Fruit fly (Drosophila melanogaster) whole organism, embryonic: ENCODE data around the gene CG8774.

Experiments
- BEAF-32 ChIP-seq: fragments of 200-800 bp; sonication (Bioruptor generic); optimal IDR thresholded peaks from 3 replicates; lab custom pipeline; 2017; ENCODE audit warnings: missing biosample characterization, missing genetic modification characterization, mild to moderate bottlenecking, moderate library complexity, missing genetic modification reagents
- CG10321 ChIP-seq: fragments of 200-800 bp; sonication (Bioruptor generic); IDR thresholded peaks from 2 replicates; pipeline ENCODE4 v1.3.6; 2022; ENCODE audit warnings: missing biosample characterization, missing genetic modification characterization
- CG11456 ChIP-seq: fragments of 200-800 bp; sonication (Bioruptor generic); IDR thresholded peaks from 3 replicates; pipeline ENCODE4 v1.3.6; 2022; ENCODE audit warnings: missing biosample characterization, missing genetic modification characterization
- CG1233 ChIP-seq: fragments of 200-800 bp; sonication (Bioruptor generic); optimal IDR thresholded peaks from 4 replicates; lab custom pipeline; 2018; ENCODE audit warnings: missing biosample characterization, mild to moderate bottlenecking, missing genetic modification characterization
- CG14014 ChIP-seq: fragments of 200-800 bp; sonication (Bioruptor generic); IDR thresholded peaks from 2 replicates; pipeline ENCODE4 v1.3.6; 2022; ENCODE audit warnings: missing biosample characterization, missing genetic modification characterization
- CG14710 ChIP-seq: fragments of 200-800 bp; sonication (Bioruptor generic); optimal IDR thresholded peaks from 3 replicates; lab custom pipeline; 2019; ENCODE audit warnings: missing biosample characterization, mild to moderate bottlenecking, missing genetic modification characterization, moderate library complexity
- CG1647 ChIP-seq: fragments of 200-800 bp; sonication (Bioruptor generic); optimal IDR thresholded peaks from 3 replicates; lab custom pipeline; 2016; ENCODE audit warnings: missing biosample characterization, missing genetic modification characterization
- CG17359 ChIP-seq: fragments of 200-800 bp; sonication (Bioruptor generic); optimal IDR thresholded peaks from 3 replicates; lab custom pipeline; 2018; ENCODE audit warnings: missing biosample characterization, mild to moderate bottlenecking, missing genetic modification characterization, moderate library complexity
- CG1792 ChIP-seq: fragments of 200-800 bp; sonication (Bioruptor generic); optimal IDR thresholded peaks from 2 replicates; lab custom pipeline; 2016; ENCODE audit warnings: missing biosample characterization, missing genetic modification characterization
- CG2202 ChIP-seq: fragments of 200-800 bp; sonication (Bioruptor generic); optimal IDR thresholded peaks from 2 replicates; lab custom pipeline; 2018; ENCODE audit warnings: missing biosample characterization, mild to moderate bottlenecking, missing genetic modification characterization
- CG4360 ChIP-seq: fragments of 200-800 bp; sonication (Bioruptor generic); IDR thresholded peaks from 2 replicates; pipeline ENCODE4 v1.3.6; 2022; ENCODE audit warnings: missing biosample characterization, missing genetic modification characterization
- CG4707 ChIP-seq: fragments of 200-800 bp; sonication (Bioruptor generic); optimal IDR thresholded peaks from 2 replicates; lab custom pipeline; 2018; ENCODE audit warnings: missing biosample characterization, mild to moderate bottlenecking, missing genetic modification characterization, moderate library complexity
- CG4820 ChIP-seq: fragments of 200-800 bp; sonication (Bioruptor generic); optimal IDR thresholded peaks from 3 replicates; lab custom pipeline; 2016; ENCODE audit warnings: missing biosample characterization, missing genetic modification characterization
- CG6175 ChIP-seq: fragments of 200-800 bp; sonication (Bioruptor generic); IDR thresholded peaks from 3 replicates; pipeline ENCODE4 v1.3.6; 2022; ENCODE audit warnings: missing biosample characterization, missing genetic modification characterization
- CG6683 ChIP-seq: fragments of 200-800 bp; sonication (Bioruptor generic); optimal IDR thresholded peaks from 2 replicates; lab custom pipeline; 2017; ENCODE audit warnings: missing biosample characterization, mild to moderate bottlenecking, missing genetic modification characterization, missing genetic modification reagents
- CG6689 ChIP-seq: fragments of 200-800 bp; sonication (Bioruptor generic); IDR thresholded peaks from 2 replicates; pipeline ENCODE4 v1.3.6; 2022; ENCODE audit warnings: missing biosample characterization, missing genetic modification characterization
- CG7556 ChIP-seq: fragments of 200-800 bp; sonication (Bioruptor generic); optimal IDR thresholded peaks from 2 replicates; lab custom pipeline; 2017; ENCODE audit warnings: missing biosample characterization, mild to moderate bottlenecking, missing genetic modification characterization
- CG7963 ChIP-seq: fragments of 200-800 bp; sonication (Bioruptor generic); IDR thresholded peaks from 3 replicates; pipeline ENCODE4 v1.3.6; 2022; ENCODE audit warnings: missing biosample characterization, missing genetic modification characterization; ENCODE audit not compliant: partially characterized antibody
- D19A ChIP-seq: fragments of 200-800 bp; optimal IDR thresholded peaks from 3 replicates; lab custom pipeline; 2019; ENCODE audit warnings: missing biosample characterization, mild to moderate bottlenecking, missing genetic modification characterization, moderate library complexity
- Dad ChIP-seq: fragments of 200-800 bp; sonication (Bioruptor generic); optimal IDR thresholded peaks from 3 replicates; lab custom pipeline; 2016; ENCODE audit warnings: missing biosample characterization, missing genetic modification characterization
- Dip3 ChIP-seq: fragments of 200-800 bp; sonication (Bioruptor generic); optimal IDR thresholded peaks from 3 replicates; lab custom pipeline; 2016; ENCODE audit warnings: missing biosample characterization, missing genetic modification characterization
- Fer3 ChIP-seq: fragments of 200-800 bp; sonication (Bioruptor generic); optimal IDR thresholded peaks from 2 replicates; lab custom pipeline; 2018; ENCODE audit warnings: missing biosample characterization, mild to moderate bottlenecking, missing genetic modification characterization, moderate library complexity
- HLHmδ ChIP-seq: fragments of 200-800 bp; sonication (Bioruptor generic); optimal IDR thresholded peaks from 2 replicates; lab custom pipeline; 2018; ENCODE audit warnings: missing biosample characterization, mild to moderate bottlenecking, missing genetic modification characterization, moderate library complexity
- Nf-YA ChIP-seq: fragments of 200-800 bp; sonication (Bioruptor generic); IDR thresholded peaks from 2 replicates; pipeline ENCODE4 v1.3.6; 2022; ENCODE audit warnings: missing biosample characterization, missing genetic modification characterization
- NfI ChIP-seq: fragments of 200-800 bp; sonication (Bioruptor generic); optimal IDR thresholded peaks from 3 replicates; lab custom pipeline; 2018; ENCODE audit warnings: missing biosample characterization, mild to moderate bottlenecking, missing genetic modification characterization, moderate library complexity
- Pdp1 ChIP-seq, 2 experiments: fragments of 200-800 bp; sonication (Bioruptor generic); optimal IDR thresholded peaks; 3 replicates each; lab custom pipeline; 2016; ENCODE audit warnings: missing biosample characterization in 2 of 2, missing genetic modification characterization in 2 of 2, mild to moderate bottlenecking in 1 of 2, moderate library complexity in 1 of 2
- Ravus ChIP-seq: fragments of 200-800 bp; sonication (Bioruptor generic); IDR thresholded peaks from 2 replicates; pipeline ENCODE4 v1.3.6; 2022; ENCODE audit warnings: missing biosample characterization, missing genetic modification characterization
- Rx ChIP-seq: fragments of 200-800 bp; sonication (Bioruptor generic); IDR thresholded peaks from 2 replicates; pipeline ENCODE4 v1.3.6; 2022; ENCODE audit warnings: missing biosample characterization, missing genetic modification characterization
- TFAM ChIP-seq: fragments of 200-800 bp; sonication (Bioruptor generic); optimal IDR thresholded peaks from 2 replicates; lab custom pipeline; 2017; ENCODE audit warnings: missing biosample characterization, missing genetic modification characterization, inconsistent platforms
- Taf1 ChIP-seq: fragments of 200-800 bp; sonication (Bioruptor generic); IDR thresholded peaks from 2 replicates; pipeline ENCODE4 v1.3.6; 2022; ENCODE audit warnings: missing biosample characterization, missing genetic modification characterization
- aop ChIP-seq: fragments of 200-800 bp; sonication (Bioruptor generic); IDR thresholded peaks from 2 replicates; pipeline ENCODE4 v1.3.6; 2022; ENCODE audit warnings: missing biosample characterization, missing genetic modification characterization
- ara ChIP-seq: fragments of 200-800 bp; sonication (Bioruptor generic); IDR thresholded peaks from 2 replicates; pipeline ENCODE4 v1.3.6; 2022; ENCODE audit warnings: missing biosample characterization, missing genetic modification characterization
- az2 ChIP-seq: fragments of 200-800 bp; sonication (Bioruptor generic); optimal IDR thresholded peaks from 3 replicates; lab custom pipeline; 2016; ENCODE audit warnings: missing biosample characterization, missing genetic modification characterization
- chinmo ChIP-seq: fragments of 200-800 bp; sonication (Bioruptor generic); IDR thresholded peaks from 4 replicates; pipeline ENCODE4 v1.3.6; 2022; ENCODE audit warnings: missing biosample characterization, missing genetic modification characterization; ENCODE audit not compliant: partially characterized antibody
- crc ChIP-seq: fragments of 200-800 bp; sonication (Bioruptor generic); optimal IDR thresholded peaks from 2 replicates; lab custom pipeline; 2016; ENCODE audit warnings: missing biosample characterization, missing genetic modification characterization
- crol ChIP-seq: fragments of 200-800 bp; sonication (Bioruptor generic); IDR thresholded peaks from 2 replicates; pipeline ENCODE4 v1.3.6; 2022; ENCODE audit warnings: missing biosample characterization, missing genetic modification characterization
- da ChIP-seq: fragments of 200-800 bp; sonication (Bioruptor generic); optimal IDR thresholded peaks from 2 replicates; lab custom pipeline; 2016; ENCODE audit warnings: missing biosample characterization, missing genetic modification characterization
- dmrt99B ChIP-seq: fragments of 200-800 bp; sonication (Bioruptor generic); optimal IDR thresholded peaks from 2 replicates; lab custom pipeline; 2018; ENCODE audit warnings: missing biosample characterization, mild to moderate bottlenecking, missing genetic modification characterization, moderate library complexity
- fd3F ChIP-seq: fragments of 200-800 bp; sonication (Bioruptor generic); optimal IDR thresholded peaks from 2 replicates; lab custom pipeline; 2018; ENCODE audit warnings: missing biosample characterization, mild to moderate bottlenecking, missing genetic modification characterization, moderate library complexity
- gfzf ChIP-seq: fragments of 200-800 bp; sonication (Bioruptor generic); optimal IDR thresholded peaks from 2 replicates; lab custom pipeline; 2016; ENCODE audit warnings: missing biosample characterization, mild to moderate bottlenecking, missing genetic modification characterization, moderate library complexity
- h ChIP-seq: fragments of >200 bp; optimal IDR thresholded peaks from 2 replicates; lab custom pipeline; 2017
- hkb ChIP-seq, 2 experiments: fragments of 200-800 bp in 1 of 2; fragments of >200 bp in 1 of 2; sonication (Bioruptor generic) in 1 of 2; IDR thresholded peaks in 1 of 2; optimal IDR thresholded peaks in 1 of 2; 2 replicates each; pipeline versions ENCODE4 v1.3.6 to Lab custom; 2017 to 2022; ENCODE audit warnings: missing biosample characterization in 1 of 2, missing genetic modification characterization in 1 of 2
- klu ChIP-seq: fragments of 200-800 bp; sonication (Bioruptor generic); IDR thresholded peaks from 2 replicates; pipeline ENCODE4 v1.3.6; 2022; ENCODE audit warnings: missing biosample characterization, missing genetic modification characterization
- nau ChIP-seq: fragments of 200-800 bp; sonication (Bioruptor generic); optimal IDR thresholded peaks from 3 replicates; lab custom pipeline; 2017; ENCODE audit warnings: missing biosample characterization, mild to moderate bottlenecking, missing genetic modification characterization, missing genetic modification reagents
- nmo ChIP-seq: fragments of 200-800 bp; sonication (Bioruptor generic); optimal IDR thresholded peaks from 2 replicates; lab custom pipeline; 2018; ENCODE audit warnings: missing biosample characterization, mild to moderate bottlenecking, missing genetic modification characterization, moderate library complexity
- oc ChIP-seq: fragments of 200-800 bp; sonication (Bioruptor generic); optimal IDR thresholded peaks from 2 replicates; lab custom pipeline; 2018; ENCODE audit warnings: missing biosample characterization, mild to moderate bottlenecking, missing genetic modification characterization, moderate library complexity
- pb ChIP-seq: fragments of 200-800 bp; sonication (Bioruptor generic); optimal IDR thresholded peaks from 3 replicates; lab custom pipeline; 2016; ENCODE audit warnings: missing biosample characterization, missing genetic modification characterization
- row ChIP-seq: fragments of 200-800 bp; sonication (Bioruptor generic); IDR thresholded peaks from 3 replicates; pipeline ENCODE4 v1.3.6; 2022; ENCODE audit warnings: missing biosample characterization, missing genetic modification characterization
- twi ChIP-seq: fragments of 200-800 bp; optimal IDR thresholded peaks from 2 replicates; lab custom pipeline; 2019; ENCODE audit warnings: missing biosample characterization, mild to moderate bottlenecking, missing genetic modification characterization, moderate library complexity
- unc-4 ChIP-seq: fragments of 200-800 bp; sonication (Bioruptor generic); IDR thresholded peaks from 2 replicates; pipeline ENCODE4 v1.3.6; 2022; ENCODE audit warnings: missing biosample characterization, missing genetic modification characterization; ENCODE audit not compliant: partially characterized antibody
- zen ChIP-seq: fragments of 200-800 bp; sonication (Bioruptor generic); optimal IDR thresholded peaks from 3 replicates; lab custom pipeline; 2018; ENCODE audit warnings: missing biosample characterization, mild to moderate bottlenecking, missing genetic modification characterization, moderate library complexity

CG8774 gene

DNA sequence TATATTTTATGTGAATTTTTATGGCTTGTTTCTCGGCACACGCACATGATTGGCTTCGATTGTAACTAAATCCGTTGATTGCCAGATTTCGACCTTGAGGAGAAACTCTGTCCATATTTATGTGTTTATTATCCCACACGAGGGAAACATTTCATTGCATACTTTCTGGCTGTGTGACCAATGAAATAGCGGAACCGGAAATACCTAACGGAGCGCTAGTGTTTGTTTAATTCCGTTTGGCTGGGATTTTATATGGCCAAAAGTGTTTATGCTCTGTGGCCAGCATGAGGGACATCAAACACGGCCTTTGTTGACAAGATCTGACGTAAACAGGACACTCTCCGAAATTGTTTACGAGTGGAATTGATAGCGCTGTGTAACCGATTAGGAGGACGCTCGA lies 21.3 kb downstream of the CG8774 start (continued):
- TF ChIP-seq Dad (GFP tag; lab: Kevin White, UChicago) (no peak), TFAM (GFP tag; lab: Kevin White, UChicago) (no peak), CG4707 (peak; percentile 51), az2 (no peak), twi (tag; lab: Kevin White, UChicago) (no peak), crc (GFP tag; lab: Kevin White, UChicago) (no peak), Nf-YA (GFP tag; lab: Robert Waterston, UW) (no peak), CG11456 (GFP tag; lab: Robert Waterston, UW) (no peak), Taf1 (GFP tag; lab: Robert Waterston, UW) (no peak), NfI (GFP tag; lab: Kevin White, UChicago) (peak; percentile 66), nmo (GFP tag; lab: Kevin White, UChicago) (peak; percentile 15), CG1792 (GFP tag; lab: Kevin White, UChicago) (no peak), dmrt99B (tag; lab: Kevin White, UChicago) (no peak), CG6175 (GFP tag; lab: Robert Waterston, UW) (no peak), CG1233 (no peak), Ravus (GFP tag; lab: Robert Waterston, UW) (no peak), CG6683 (no peak), da (GFP tag; lab: Kevin White, UChicago) (no peak), CG1647 (GFP tag; lab: Kevin White, UChicago) (no peak), Rx (0 out of 2 replicates have a peak, but pooled peaks have one; percentile 5), unc-4 (GFP tag; lab: Robert Waterston, UW) (no peak), crol (no peak), hkb (optimal IDR thresholded peaks at IDR 0.05; lab: Kevin White, UChicago) (no peak), hkb (GFP tag; IDR thresholded peaks at IDR 0.05; lab: Robert Waterston, UW) (no peak), h (no peak), D19A (tag; lab: Kevin White, UChicago) (no peak), CG14014 (no peak), fd3F (GFP tag; lab: Kevin White, UChicago) (peak; percentile 15), CG6689 (GFP tag; lab: Robert Waterston, UW) (0 out of 2 replicates have a peak, but pooled peaks have one; percentile 25), Pdp1 (GFP tag; optimal IDR thresholded peaks at IDR 0.05; lab: Kevin White, UChicago) (no peak), CG4820 (GFP tag; lab: Kevin White, UChicago) (no peak), CG7963 (no peak), CG7556 (GFP tag; lab: Kevin White, UChicago) (no peak), CG17359 (no peak), gfzf (GFP tag; lab: Kevin White, UChicago) (no peak), CG10321 (GFP tag; lab: Robert Waterston, UW) (no peak), nau (GFP tag; lab: Kevin White, UChicago) (no peak), pb (GFP tag; lab: Kevin White, UChicago) (no peak), CG2202 (no peak), BEAF-32 (GFP tag; lab: Kevin White, UChicago) (no peak), HLHmδ (GFP tag; lab: Kevin White, UChicago) (no peak), CG14710 (tag; lab: Kevin White, UChicago) (no peak), Dip3 (GFP tag; lab: Kevin White, UChicago) (no peak), aop (GFP tag; lab: Robert Waterston, UW) (no peak), CG4360 (GFP tag; lab: Robert Waterston, UW) (no peak), klu (GFP tag; lab: Robert Waterston, UW) (no peak), oc (tag; lab: Kevin White, UChicago) (peak; percentile 6), zen (tag; lab: Kevin White, UChicago) (no peak), row (GFP tag; lab: Robert Waterston, UW) (no peak), Fer3 (tag; lab: Kevin White, UChicago) (peak; percentile 19), chinmo (no peak), ara (GFP tag; lab: Robert Waterston, UW) (no peak)
